Fruit fly (Drosophila melanogaster) whole organism, embryonic: ENCODE results near the gene shams.

Experiments used
- B-H1 ChIP-seq: fragments of 200-800 bp; sonication (Bioruptor generic); IDR thresholded peaks from 3 replicates; pipeline ENCODE4 v1.3.6; 2022; ENCODE audit warnings: missing biosample characterization, missing genetic modification characterization
- CG10209 ChIP-seq: fragments of 200-800 bp; sonication (Bioruptor generic); optimal IDR thresholded peaks from 3 replicates; lab custom pipeline; 2017; ENCODE audit warnings: missing biosample characterization, mild to moderate bottlenecking, missing genetic modification characterization, missing genetic modification reagents
- CG10274 ChIP-seq: fragments of 200-800 bp; sonication (Bioruptor generic); optimal IDR thresholded peaks from 3 replicates; lab custom pipeline; 2017; ENCODE audit warnings: missing biosample characterization, mild to moderate bottlenecking, missing genetic modification characterization
- CG10366 ChIP-seq: fragments of 200-800 bp; sonication (Bioruptor generic); IDR thresholded peaks from 2 replicates; pipeline ENCODE4 v1.3.6; 2022; ENCODE audit warnings: missing biosample characterization, missing genetic modification characterization
- CG12155 ChIP-seq: fragments of 200-800 bp; sonication (Bioruptor generic); optimal IDR thresholded peaks from 3 replicates; lab custom pipeline; 2016; ENCODE audit warnings: missing biosample characterization, missing genetic modification characterization
- CG13287 ChIP-seq: fragments of 200-800 bp; sonication (Bioruptor generic); IDR thresholded peaks from 2 replicates; pipeline ENCODE4 v1.3.6; 2022; ENCODE audit warnings: missing biosample characterization, missing genetic modification characterization; ENCODE audit not compliant: partially characterized antibody
- CG16779 ChIP-seq: fragments of 200-800 bp; sonication (Bioruptor generic); IDR thresholded peaks from 2 replicates; pipeline ENCODE4 v1.3.6; 2022; ENCODE audit warnings: missing biosample characterization, missing genetic modification characterization
- CG30431 ChIP-seq: fragments of 200-800 bp; sonication (Bioruptor generic); optimal IDR thresholded peaks from 2 replicates; lab custom pipeline; 2017; ENCODE audit warnings: missing biosample characterization, missing genetic modification characterization
- CG31224 ChIP-seq: fragments of 200-800 bp; sonication (Bioruptor generic); IDR thresholded peaks from 2 replicates; pipeline ENCODE4 v1.3.6; 2022; ENCODE audit warnings: missing biosample characterization, missing genetic modification characterization
- CG42726 ChIP-seq: fragments of 200-800 bp; sonication (Bioruptor generic); IDR thresholded peaks from 2 replicates; pipeline ENCODE4 v1.3.6; 2022; ENCODE audit warnings: missing biosample characterization, missing genetic modification characterization; ENCODE audit not compliant: partially characterized antibody
- CG4617 ChIP-seq: fragments of 200-800 bp; sonication (Bioruptor generic); optimal IDR thresholded peaks from 3 replicates; lab custom pipeline; 2016; ENCODE audit warnings: missing biosample characterization, missing genetic modification characterization, borderline replicate concordance
- CG6654 ChIP-seq: fragments of 200-800 bp; sonication (Bioruptor generic); optimal IDR thresholded peaks from 2 replicates; lab custom pipeline; 2017; ENCODE audit warnings: missing biosample characterization, mild to moderate bottlenecking, missing genetic modification characterization
- CG6791 ChIP-seq: fragments of 200-800 bp; sonication (Bioruptor generic); IDR thresholded peaks from 3 replicates; pipeline ENCODE4 v1.3.6; 2022; ENCODE audit warnings: missing biosample characterization, missing genetic modification characterization; ENCODE audit not compliant: partially characterized antibody
- CG7372 ChIP-seq: fragments of 200-800 bp; sonication (Bioruptor generic); IDR thresholded peaks from 2 replicates; pipeline ENCODE4 v1.3.6; 2022; ENCODE audit warnings: missing biosample characterization, missing genetic modification characterization
- CG7556 ChIP-seq: fragments of 200-800 bp; sonication (Bioruptor generic); optimal IDR thresholded peaks from 2 replicates; lab custom pipeline; 2017; ENCODE audit warnings: missing biosample characterization, mild to moderate bottlenecking, missing genetic modification characterization
- CG7786 ChIP-seq: fragments of 200-800 bp; sonication (Bioruptor generic); optimal IDR thresholded peaks from 2 replicates; lab custom pipeline; 2016; ENCODE audit warnings: missing biosample characterization, missing genetic modification characterization
- CG7928 ChIP-seq: fragments of 200-800 bp; sonication (Bioruptor generic); optimal IDR thresholded peaks from 2 replicates; lab custom pipeline; 2017; ENCODE audit warnings: missing biosample characterization, mild to moderate bottlenecking, missing genetic modification characterization
- CG7963 ChIP-seq: fragments of 200-800 bp; sonication (Bioruptor generic); IDR thresholded peaks from 3 replicates; pipeline ENCODE4 v1.3.6; 2022; ENCODE audit warnings: missing biosample characterization, missing genetic modification characterization; ENCODE audit not compliant: partially characterized antibody
- CG9609 ChIP-seq: fragments of 200-800 bp; sonication (Bioruptor generic); optimal IDR thresholded peaks from 3 replicates; lab custom pipeline; 2016; ENCODE audit warnings: missing biosample characterization, missing genetic modification characterization
- Camta ChIP-seq: fragments of 200-800 bp; sonication (Bioruptor generic); optimal IDR thresholded peaks from 2 replicates; lab custom pipeline; 2016; ENCODE audit warnings: missing biosample characterization, missing genetic modification characterization
- Deaf1 ChIP-seq: fragments of 200-800 bp; optimal IDR thresholded peaks from 3 replicates; lab custom pipeline; 2019; ENCODE audit warnings: missing biosample characterization, mild to moderate bottlenecking, missing genetic modification characterization, moderate library complexity
- Drgx ChIP-seq: fragments of 200-800 bp; sonication (Bioruptor generic); IDR thresholded peaks from 2 replicates; pipeline ENCODE4 v1.3.6; 2022; ENCODE audit warnings: missing biosample characterization, missing genetic modification characterization
- E2f1 ChIP-seq: fragments of 200-800 bp; sonication (Bioruptor generic); IDR thresholded peaks from 2 replicates; pipeline ENCODE4 v1.3.6; 2022; ENCODE audit warnings: missing biosample characterization, missing genetic modification characterization
- ERR ChIP-seq: fragments of 200-800 bp; sonication (Bioruptor generic); optimal IDR thresholded peaks from 2 replicates; lab custom pipeline; 2016; ENCODE audit warnings: missing biosample characterization, missing genetic modification characterization
- Fer1 ChIP-seq: fragments of 200-800 bp; sonication (Bioruptor generic); optimal IDR thresholded peaks from 2 replicates; lab custom pipeline; 2017; ENCODE audit warnings: missing biosample characterization, mild to moderate bottlenecking, missing genetic modification characterization
- HLH4C ChIP-seq: fragments of 200-800 bp; sonication (Bioruptor generic); IDR thresholded peaks from 3 replicates; pipeline ENCODE4 v1.3.6; 2022; ENCODE audit warnings: missing biosample characterization, missing genetic modification characterization; ENCODE audit not compliant: partially characterized antibody
- HLH54F ChIP-seq: fragments of 200-800 bp; sonication (Bioruptor generic); optimal IDR thresholded peaks from 3 replicates; lab custom pipeline; 2016; ENCODE audit warnings: missing biosample characterization, missing genetic modification characterization
- Hr51 ChIP-seq, 2 experiments: fragments of 200-800 bp; sonication (Bioruptor generic); optimal IDR thresholded peaks; 2 replicates in 1 of 2; 3 replicates in 1 of 2; lab custom pipeline; 2016 to 2018; ENCODE audit warnings: missing biosample characterization in 2 of 2, missing genetic modification characterization in 2 of 2, mild to moderate bottlenecking in 1 of 2, moderate library complexity in 1 of 2
- Mad ChIP-seq: fragments of 200-800 bp; sonication (Bioruptor generic); optimal IDR thresholded peaks from 2 replicates; lab custom pipeline; 2016; ENCODE audit warnings: missing biosample characterization, missing genetic modification characterization
- NC2β ChIP-seq: fragments of 200-800 bp; sonication (Bioruptor generic); optimal IDR thresholded peaks from 2 replicates; lab custom pipeline; 2016; ENCODE audit warnings: missing biosample characterization, missing genetic modification characterization
- NK7.1 ChIP-seq: fragments of 200-800 bp; sonication (Bioruptor generic); optimal IDR thresholded peaks from 3 replicates; lab custom pipeline; 2016; ENCODE audit warnings: missing biosample characterization, missing genetic modification characterization
- Ravus ChIP-seq: fragments of 200-800 bp; sonication (Bioruptor generic); IDR thresholded peaks from 2 replicates; pipeline ENCODE4 v1.3.6; 2022; ENCODE audit warnings: missing biosample characterization, missing genetic modification characterization
- Rfx ChIP-seq: fragments of 200-800 bp; sonication (Bioruptor generic); IDR thresholded peaks from 2 replicates; pipeline ENCODE4 v1.3.6; 2022; ENCODE audit warnings: missing biosample characterization, missing genetic modification characterization
- Side ChIP-seq: fragments of 200-800 bp; sonication (Bioruptor generic); optimal IDR thresholded peaks from 2 replicates; lab custom pipeline; 2016; ENCODE audit warnings: missing biosample characterization, missing genetic modification characterization
- Sox100B ChIP-seq: fragments of 200-800 bp; sonication (Bioruptor generic); optimal IDR thresholded peaks from 3 replicates; lab custom pipeline; 2018; ENCODE audit warnings: missing biosample characterization, mild to moderate bottlenecking, missing genetic modification characterization
- Sry-β ChIP-seq: fragments of 200-800 bp; sonication (Bioruptor generic); optimal IDR thresholded peaks from 2 replicates; lab custom pipeline; 2018; ENCODE audit warnings: missing biosample characterization, mild to moderate bottlenecking, missing genetic modification characterization, moderate library complexity
- ac ChIP-seq: fragments of 200-800 bp; sonication (Bioruptor generic); optimal IDR thresholded peaks from 3 replicates; lab custom pipeline; 2017; ENCODE audit warnings: missing biosample characterization, mild to moderate bottlenecking, missing genetic modification characterization
- chinmo ChIP-seq: fragments of 200-800 bp; sonication (Bioruptor generic); IDR thresholded peaks from 4 replicates; pipeline ENCODE4 v1.3.6; 2022; ENCODE audit warnings: missing biosample characterization, missing genetic modification characterization; ENCODE audit not compliant: partially characterized antibody
- esg ChIP-seq: fragments of 200-800 bp; sonication (Bioruptor generic); conservative IDR thresholded peaks from 2 replicates; pipeline ENCODE4 v1.3.6; 2022; ENCODE audit warnings: missing biosample characterization, missing genetic modification characterization
- fd64A ChIP-seq: fragments of 200-800 bp; sonication (Bioruptor generic); optimal IDR thresholded peaks from 3 replicates; lab custom pipeline; 2018; ENCODE audit warnings: missing biosample characterization, mild to moderate bottlenecking, missing genetic modification characterization
- inv ChIP-seq: fragments of 200-800 bp; sonication (Bioruptor generic); IDR thresholded peaks from 2 replicates; pipeline ENCODE4 v1.3.6; 2022; ENCODE audit warnings: missing biosample characterization, missing genetic modification characterization; ENCODE audit not compliant: partially characterized antibody
- lola ChIP-seq, 3 experiments: fragments of >200 bp in 2 of 3; fragments of 200-800 bp in 1 of 3; sonication (Bioruptor generic) in 1 of 3; optimal IDR thresholded peaks; 2 replicates each; lab custom pipeline; 2017 to 2019; ENCODE audit warnings: missing biosample characterization in 3 of 3, missing genetic modification characterization in 3 of 3, mild to moderate bottlenecking in 1 of 3, moderate library complexity in 1 of 3
- odd ChIP-seq: fragments of 200-800 bp; sonication (Bioruptor generic); optimal IDR thresholded peaks from 2 replicates; lab custom pipeline; 2017; ENCODE audit warnings: missing biosample characterization, mild to moderate bottlenecking, missing genetic modification characterization
- peb ChIP-seq: fragments of 200-800 bp; sonication (Bioruptor generic); IDR thresholded peaks from 2 replicates; pipeline ENCODE4 v1.3.6; 2022; ENCODE audit warnings: missing biosample characterization, missing genetic modification characterization
- prd ChIP-seq, 3 experiments: fragments of >200 bp in 2 of 3; fragments of 200-800 bp in 1 of 3; sonication (Bioruptor generic) in 1 of 3; optimal IDR thresholded peaks in 2 of 3; IDR thresholded peaks in 1 of 3; 2 replicates in 2 of 3; 3 replicates in 1 of 3; pipeline versions ENCODE4 v1.3.6 to Lab custom; 2017 to 2022; ENCODE audit warnings: missing biosample characterization in 1 of 3, missing genetic modification characterization in 1 of 3
- slbo ChIP-seq: fragments of 200-800 bp; sonication (Bioruptor generic); IDR thresholded peaks from 2 replicates; pipeline ENCODE4 v1.3.6; 2022; ENCODE audit warnings: missing biosample characterization, missing genetic modification characterization
- twi ChIP-seq: fragments of 200-800 bp; optimal IDR thresholded peaks from 2 replicates; lab custom pipeline; 2019; ENCODE audit warnings: missing biosample characterization, mild to moderate bottlenecking, missing genetic modification characterization, moderate library complexity
- vfl ChIP-seq: fragments of 200-800 bp; sonication (Bioruptor generic); optimal IDR thresholded peaks from 2 replicates; lab custom pipeline; 2016; ENCODE audit warnings: missing biosample characterization, missing genetic modification characterization
- yki ChIP-seq: fragments of >200 bp; optimal IDR thresholded peaks from 3 replicates; lab custom pipeline; 2018

Gene shams

dm6 chr3R:25069569-25069968 is 4.8 kb downstream of the shams start, which contains the start of the genes Stt3B and CG11839 (continued):
- TF ChIP-seq CG9609 (GFP tag; lab: Kevin White, UChicago): peak; percentile 74
- TF ChIP-seq fd64A (GFP tag; lab: Kevin White, UChicago): no peak
- no peak for TF ChIP-seq CG16779 (GFP tag; lab: Robert Waterston, UW)
- TF ChIP-seq CG7556 (GFP tag; lab: Kevin White, UChicago): no peak
- peak; percentile 82 for TF ChIP-seq CG6791 (GFP tag; lab: Robert Waterston, UW)
- TF ChIP-seq Hr51 (GFP tag; optimal IDR thresholded peaks at IDR 0.05; lab: Kevin White, UChicago): peak in 1 of 2 experiments; percentile 81
- TF ChIP-seq CG30431 (GFP tag; lab: Kevin White, UChicago): no peak
- no peak for TF ChIP-seq odd (GFP tag; lab: Kevin White, UChicago)
- TF ChIP-seq E2f1 (GFP tag; lab: Robert Waterston, UW): peak; percentile 61; the same call in 1 of the 2 replicates
- no peak for TF ChIP-seq NK7.1 (GFP tag; lab: Kevin White, UChicago)
- TF ChIP-seq yki (lab: Kevin White, UChicago): no peak
- peak; percentile 83 for TF ChIP-seq HLH4C
- TF ChIP-seq Drgx (GFP tag; lab: Robert Waterston, UW): no peak
- TF ChIP-seq CG42726 (GFP tag; lab: Robert Waterston, UW): peak; percentile 89; the same call in 1 of the 2 replicates
- peak; percentile 83 for TF ChIP-seq CG7786 (GFP tag; lab: Kevin White, UChicago)
- no peak; the same call in 1 of the 2 replicates for TF ChIP-seq slbo (GFP tag; lab: Robert Waterston, UW)
- TF ChIP-seq CG7928 (GFP tag; lab: Kevin White, UChicago): peak; percentile 91
- no peak for TF ChIP-seq CG10209
- TF ChIP-seq Camta: peak; percentile 74
- no peak for TF ChIP-seq prd (optimal IDR thresholded peaks at IDR 0.05; lab: Kevin White, UChicago)
- peak; percentile 79 for TF ChIP-seq prd (GFP tag; IDR thresholded peaks at IDR 0.05; lab: Robert Waterston, UW)
- peak; percentile 72 for TF ChIP-seq Mad (GFP tag; lab: Kevin White, UChicago)
- peak; percentile 76 for TF ChIP-seq Fer1
- peak; percentile 64; the same call in 2 of the 4 replicates for TF ChIP-seq chinmo
- peak; percentile 59 for TF ChIP-seq ERR (GFP tag; lab: Kevin White, UChicago)
- TF ChIP-seq NC2β (GFP tag; lab: Kevin White, UChicago): peak; percentile 71
- 0 out of 2 replicates have a peak, but pooled peaks have one; percentile 23 for TF ChIP-seq esg
- peak; percentile 24; the same call in 1 of the 3 replicates for TF ChIP-seq B-H1 (GFP tag; lab: Robert Waterston, UW)
- no peak for TF ChIP-seq CG10366
- TF ChIP-seq Ravus (GFP tag; lab: Robert Waterston, UW): no peak
- peak; percentile 94 for TF ChIP-seq CG4617 (GFP tag; lab: Kevin White, UChicago)
- peak; percentile 79 for TF ChIP-seq HLH54F (GFP tag; lab: Kevin White, UChicago)
- TF ChIP-seq CG6654 (GFP tag; lab: Kevin White, UChicago): no peak
- peak; percentile 49 for TF ChIP-seq Sox100B
- TF ChIP-seq CG12155 (GFP tag; lab: Kevin White, UChicago): peak; percentile 79
- TF ChIP-seq CG13287 (GFP tag; lab: Robert Waterston, UW): peak; percentile 96
- TF ChIP-seq vfl: peak; percentile 77
- TF ChIP-seq twi (tag; lab: Kevin White, UChicago): peak; percentile 57
- TF ChIP-seq lola (GFP tag; optimal IDR thresholded peaks at IDR 0.05; lab: Kevin White, UChicago): peak in 1 of 3 experiments; percentile 68
- TF ChIP-seq Sry-β (GFP tag; lab: Kevin White, UChicago): peak; percentile 31
- no peak for TF ChIP-seq Deaf1 (tag; lab: Kevin White, UChicago)
- TF ChIP-seq CG7963 (GFP tag; lab: Robert Waterston, UW): peak; percentile 66; the same call in 2 of the 3 replicates
- TF ChIP-seq CG7372 (GFP tag; lab: Robert Waterston, UW): peak; percentile 70
- peak; percentile 82; the same call in 1 of the 2 replicates for TF ChIP-seq Rfx
- TF ChIP-seq ac: no peak
- no peak for TF ChIP-seq CG10274 (GFP tag; lab: Kevin White, UChicago)
- peak; percentile 72 for TF ChIP-seq Side (GFP tag; lab: Kevin White, UChicago)
- peak; percentile 89 for TF ChIP-seq inv
- TF ChIP-seq peb: peak; percentile 48; the same call in 1 of the 2 replicates
- TF ChIP-seq CG31224 (GFP tag; lab: Robert Waterston, UW): no peak
